Worm (Caenorhabditis elegans) whole organism, L4 larva: ENCODE measurements around the gene cnt-2.

Experiments
- aha-1 ChIP-seq: fragments of 150-350 bp; peaks from one replicate; lab custom pipeline; 2014; ENCODE audit warnings: missing biosample characterization, missing genetic modification characterization
- fos-1 ChIP-seq: fragments of 150-350 bp; optimal IDR thresholded peaks from 2 replicates; lab custom pipeline; 2014; ENCODE audit warnings: missing biosample characterization, missing genetic modification characterization
- lin-1 ChIP-seq: fragments of 200-800 bp; sonication (Bioruptor generic); IDR thresholded peaks from 2 replicates; pipeline ENCODE4 v1.3.6; 2022; ENCODE audit warnings: missing genetic modification reagents, missing genetic modification characterization, missing compliant biosample characterization
- lin-15B ChIP-seq: fragments of 150-350 bp; sonication (generic microtip); optimal IDR thresholded peaks from 3 replicates; lab custom pipeline; 2014; ENCODE audit warnings: missing biosample characterization, missing genetic modification characterization
- nhr-6 ChIP-seq: fragments of 150-350 bp; optimal IDR thresholded peaks from 2 replicates; lab custom pipeline; 2014; ENCODE audit warnings: missing biosample characterization, missing genetic modification characterization
- pha-4 ChIP-seq, 2 experiments: fragments of 150-350 bp in 1 of 2; fragments of 200-800 bp in 1 of 2; sonication (Bioruptor generic) in 1 of 2; IDR thresholded peaks in 1 of 2; optimal IDR thresholded peaks in 1 of 2; 2 replicates each; pipeline versions ENCODE4 v1.3.6 to Lab custom; 2014 to 2022; ENCODE audit warnings: missing genetic modification characterization in 2 of 2, missing genetic modification reagents in 2 of 2, missing biosample characterization in 1 of 2, missing compliant biosample characterization in 1 of 2

- TF ChIP-seq lin-1 (GFP tag; lab: Robert Waterston, UW) (no peak), lin-15B (tag; lab: Kevin White, UChicago) (no peak), pha-4 (GFP tag; IDR thresholded peaks at IDR 0.05; lab: Robert Waterston, UW) (no peak), pha-4 (tag; optimal IDR thresholded peaks at IDR 0.05; lab: Kevin White, UChicago) (no peak), nhr-6 (tag; lab: Kevin White, UChicago) (no peak), fos-1 (tag; lab: Kevin White, UChicago) (no peak), aha-1 (tag; lab: Kevin White, UChicago) (no peak)
Measured at ce11 chrIII:10707461-10707860, 52.6 kb downstream of the cnt-2 start, which contains the start of gene mrpl-12.
